Fruit fly (Drosophila melanogaster) S2 (cell line): ENCODE measurements around the gene C1GalTA.

Source experiments
- CG8478 ChIP-seq: fragments of >200 bp; optimal IDR thresholded peaks from 2 replicates; lab custom pipeline; 2018
- CTCF ChIP-seq, 2 experiments: fragments of >200 bp; optimal IDR thresholded peaks; 2 replicates each; lab custom pipeline; 2018

DNA sequence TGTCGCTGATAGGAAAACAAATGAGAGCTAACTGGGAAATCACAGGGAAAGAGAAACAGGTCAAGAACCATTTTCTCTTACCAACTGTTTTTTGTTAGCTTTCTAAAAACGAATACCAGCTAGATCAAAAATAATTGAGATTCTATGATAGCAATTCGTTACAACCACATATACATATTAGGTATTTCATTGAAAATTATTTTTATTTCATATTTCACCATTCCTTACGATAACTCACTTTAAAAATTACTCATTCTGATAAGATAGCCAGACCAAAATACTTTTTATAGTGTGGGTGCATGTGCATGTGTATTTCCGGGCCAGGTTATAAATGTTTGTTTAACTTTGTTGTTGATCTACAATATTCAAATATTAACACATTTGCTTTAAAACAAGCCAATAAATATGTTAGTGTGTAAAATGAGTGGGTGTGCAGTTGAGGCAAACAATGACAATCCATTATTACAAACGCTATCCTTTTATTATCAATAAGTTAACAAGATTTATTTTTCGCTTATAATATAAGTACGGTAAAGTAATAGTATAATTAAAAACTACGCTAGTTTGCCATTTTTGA is 13.1 kb downstream of the C1GalTA start:
- TF ChIP-seq CTCF (optimal IDR thresholded peaks at IDR 0.05; lab: Kevin White, UChicago) = no peak
- TF ChIP-seq CG8478 = no peak
